Worm (Caenorhabditis elegans): Measurements from ENCODE around the gene F37B4.15.

DNA sequence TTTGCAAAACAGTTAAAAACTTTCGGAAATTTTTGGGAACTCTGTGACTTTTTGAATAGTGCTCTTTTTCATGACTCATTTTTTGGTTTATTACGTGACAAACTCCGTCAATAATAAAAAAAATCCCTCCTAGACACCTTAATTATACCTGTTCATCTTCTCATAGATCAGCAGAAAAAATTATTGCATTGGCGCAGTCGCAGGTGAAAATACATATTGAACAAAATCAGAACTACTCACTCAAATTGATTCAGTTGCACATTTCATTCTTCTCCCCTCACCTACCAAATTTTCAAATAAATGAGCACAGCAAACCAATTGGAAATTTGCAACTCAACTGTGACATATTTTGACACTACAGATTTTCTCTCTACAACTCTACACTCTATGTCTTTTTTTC is 949 bp downstream of the F37B4.15 start, which contains the start of gene srh-127:
- TF ChIP-seq tra-4 (tag; optimal IDR thresholded peaks at IDR 0.05) (no peak), F13C5.2 (tag; optimal IDR thresholded peaks at IDR 0.05) (no peak), ama-1 (optimal IDR thresholded peaks at IDR 0.05) (no peak), sea-1 (GFP tag; conservative IDR thresholded peaks at IDR 0.05) (no peak)
